Fruit fly (Drosophila melanogaster) whole organism, pupa: ENCODE measurements around the gene Srr.
A peak's percentile ranks its signal among the peaks of the same experiment; 100 is the strongest.

ENCODE experiments used
- CG10348 ChIP-seq: fragments of 200-800 bp; sonication (Bioruptor generic); IDR thresholded peaks from 2 replicates; pipeline ENCODE4 v1.3.6; 2022; ENCODE audit warnings: missing biosample characterization, missing genetic modification characterization
- CG12605 ChIP-seq: fragments of 200-800 bp; sonication (Bioruptor generic); IDR thresholded peaks from 2 replicates; pipeline ENCODE4 v1.3.6; 2022; ENCODE audit warnings: missing biosample characterization, missing genetic modification characterization
- CG13204 ChIP-seq: fragments of 200-800 bp; sonication (Bioruptor generic); optimal IDR thresholded peaks from 2 replicates; lab custom pipeline; 2018; ENCODE audit warnings: missing biosample characterization, mild to moderate bottlenecking, missing genetic modification characterization, moderate library complexity
- CG14655 ChIP-seq: fragments of 200-800 bp; sonication (Bioruptor generic); optimal IDR thresholded peaks from 3 replicates; lab custom pipeline; 2017; ENCODE audit warnings: mild to moderate bottlenecking, missing biosample characterization, missing genetic modification reagents, missing genetic modification characterization
- CG15710 ChIP-seq: fragments of 200-800 bp; sonication (Bioruptor generic); optimal IDR thresholded peaks from 2 replicates; lab custom pipeline; 2018; ENCODE audit warnings: missing biosample characterization, mild to moderate bottlenecking, missing genetic modification characterization, moderate library complexity
- CG17806 ChIP-seq: fragments of 200-800 bp; sonication (Bioruptor generic); optimal IDR thresholded peaks from 2 replicates; lab custom pipeline; 2018; ENCODE audit warnings: missing biosample characterization, mild to moderate bottlenecking, missing genetic modification characterization, moderate library complexity
- CG32121 ChIP-seq: fragments of 200-800 bp; sonication (Bioruptor generic); IDR thresholded peaks from 2 replicates; pipeline ENCODE4 v1.3.6; 2022; ENCODE audit warnings: missing biosample characterization, missing genetic modification characterization
- CG34367 ChIP-seq: fragments of 200-800 bp; sonication (Bioruptor generic); optimal IDR thresholded peaks from 2 replicates; lab custom pipeline; 2018; ENCODE audit warnings: missing biosample characterization, mild to moderate bottlenecking, missing genetic modification characterization
- CG4496 ChIP-seq: fragments of 200-800 bp; sonication (Bioruptor generic); IDR thresholded peaks from 3 replicates; pipeline ENCODE4 v1.3.6; 2022; ENCODE audit warnings: missing biosample characterization, missing genetic modification characterization
- CG8159 ChIP-seq: fragments of 200-800 bp; sonication (Bioruptor generic); optimal IDR thresholded peaks from 3 replicates; lab custom pipeline; 2018; ENCODE audit warnings: missing biosample characterization, mild to moderate bottlenecking, missing genetic modification characterization, moderate library complexity
- CG8301 ChIP-seq: fragments of 200-800 bp; sonication (Bioruptor generic); optimal IDR thresholded peaks from 2 replicates; lab custom pipeline; 2018; ENCODE audit warnings: missing biosample characterization, mild to moderate bottlenecking, missing genetic modification characterization
- CG9948 ChIP-seq: fragments of 200-800 bp; sonication (Bioruptor generic); optimal IDR thresholded peaks from 2 replicates; lab custom pipeline; 2018; ENCODE audit warnings: missing biosample characterization, mild to moderate bottlenecking, missing genetic modification characterization, moderate library complexity
- D1 ChIP-seq: fragments of 200-800 bp; sonication (Bioruptor generic); optimal IDR thresholded peaks from 2 replicates; lab custom pipeline; 2018; ENCODE audit warnings: missing biosample characterization, mild to moderate bottlenecking, missing genetic modification characterization, moderate library complexity
- EcR ChIP-seq: fragments of 200-800 bp; sonication (Bioruptor generic); optimal IDR thresholded peaks from 3 replicates; lab custom pipeline; 2019; ENCODE audit warnings: missing biosample characterization, missing genetic modification characterization, mild to moderate bottlenecking, moderate library complexity, missing genetic modification reagents
- Ets98B ChIP-seq: fragments of 200-800 bp; sonication (Bioruptor generic); IDR thresholded peaks from 2 replicates; pipeline ENCODE4 v1.3.6; 2022; ENCODE audit warnings: missing biosample characterization, missing genetic modification characterization
- Pif1A ChIP-seq: fragments of 200-800 bp; sonication (Bioruptor generic); optimal IDR thresholded peaks from 3 replicates; lab custom pipeline; 2016; ENCODE audit warnings: missing biosample characterization, missing genetic modification characterization
- Pif1B ChIP-seq: fragments of 200-800 bp; sonication (Bioruptor generic); optimal IDR thresholded peaks from 3 replicates; lab custom pipeline; 2016; ENCODE audit warnings: missing biosample characterization, missing genetic modification characterization
- Snoo ChIP-seq: fragments of 200-800 bp; sonication (Bioruptor generic); optimal IDR thresholded peaks from 3 replicates; lab custom pipeline; 2017; ENCODE audit warnings: missing biosample characterization, mild to moderate bottlenecking, missing genetic modification characterization, inconsistent platforms
- fd96Ca ChIP-seq: fragments of 200-800 bp; sonication (Bioruptor generic); IDR thresholded peaks from 3 replicates; pipeline ENCODE4 v1.3.6; 2022; ENCODE audit warnings: missing biosample characterization, missing genetic modification characterization
- gl ChIP-seq: fragments of 200-800 bp; sonication (Bioruptor generic); optimal IDR thresholded peaks from 2 replicates; lab custom pipeline; 2018; ENCODE audit warnings: missing biosample characterization, mild to moderate bottlenecking, missing genetic modification characterization
- rn ChIP-seq: fragments of 200-800 bp; sonication (Bioruptor generic); IDR thresholded peaks from 2 replicates; pipeline ENCODE4 v1.3.6; 2022; ENCODE audit warnings: missing biosample characterization, missing genetic modification characterization

Srr gene

dm6 chr3R:9340425-9341188, 24.6 kb upstream of the Srr start:
- TF ChIP-seq CG34367 (tag; lab: Kevin White, UChicago) (peak; percentile 79), CG13204 (GFP tag; lab: Kevin White, UChicago) (peak; percentile 44), Snoo (tag; lab: Kevin White, UChicago) (peak; percentile 84), gl (peak; percentile 65), CG15710 (peak; percentile 83), EcR (GFP tag; lab: Kevin White, UChicago) (no peak), fd96Ca (peak; percentile 74; the same call in 2 of the 3 replicates), CG8159 (peak; percentile 88), Pif1B (GFP tag; lab: Kevin White, UChicago) (peak; percentile 60), Ets98B (GFP tag; lab: Robert Waterston, UW) (peak; percentile 60), CG32121 (GFP tag; lab: Robert Waterston, UW) (peak; percentile 77), CG14655 (GFP tag; lab: Kevin White, UChicago) (peak; percentile 91), CG4496 (GFP tag; lab: Robert Waterston, UW) (peak; percentile 86), CG12605 (GFP tag; lab: Robert Waterston, UW) (peak; percentile 26; the same call in 1 of the 2 replicates), CG9948 (tag; lab: Kevin White, UChicago) (peak; percentile 82), CG8301 (peak; percentile 85), Pif1A (peak; percentile 48), D1 (peak; percentile 89), CG17806 (tag; lab: Kevin White, UChicago) (peak; percentile 76), CG10348 (GFP tag; lab: Robert Waterston, UW) (no peak), rn (GFP tag; lab: Robert Waterston, UW) (peak; percentile 35; the same call in 1 of the 2 replicates)

DNA sequence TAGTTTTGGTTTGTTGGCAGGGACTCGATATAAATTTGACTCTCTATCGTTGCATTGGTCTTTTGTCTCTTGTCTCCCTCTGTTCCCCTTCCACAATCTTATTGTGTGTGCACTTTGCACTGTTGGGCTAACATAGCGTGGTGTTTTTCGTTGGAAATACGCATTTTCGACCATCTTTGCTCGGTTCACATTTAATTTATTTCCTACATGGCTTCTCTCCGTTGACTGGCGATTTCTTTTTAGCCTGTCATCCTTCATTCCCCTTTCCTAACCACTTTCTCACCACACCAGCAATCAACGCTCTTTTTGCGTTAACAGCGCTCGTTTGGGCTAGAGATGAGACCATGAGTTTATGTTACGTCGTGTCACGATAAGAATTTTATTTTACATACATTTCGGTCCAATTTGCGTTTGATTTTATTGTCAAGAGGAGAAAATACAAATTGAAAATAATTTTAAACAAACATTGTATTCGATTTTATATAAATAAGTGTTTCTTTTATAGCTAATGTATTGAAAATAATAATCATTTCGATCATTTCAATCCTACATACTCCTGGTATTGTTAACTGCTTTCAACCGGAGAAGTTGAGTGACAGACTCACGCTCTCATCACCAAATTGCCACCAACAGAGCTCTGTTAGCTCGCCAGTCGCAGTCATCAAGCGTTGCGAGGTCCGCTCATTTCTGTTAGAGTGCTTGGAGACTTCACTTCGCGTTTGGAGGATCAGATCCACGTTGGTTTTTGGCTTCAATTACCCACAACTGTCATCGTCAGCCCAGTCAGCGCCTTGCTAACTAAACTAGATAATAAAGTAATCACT, 23.8 kb upstream of the Srr start:
- TF ChIP-seq D1, result peak; percentile 31
- peak; percentile 59 for TF ChIP-seq gl
- peak; percentile 86 for TF ChIP-seq CG15710
- peak; percentile 44 for TF ChIP-seq EcR (GFP tag; lab: Kevin White, UChicago)
- peak; percentile 74 for TF ChIP-seq CG17806 (tag; lab: Kevin White, UChicago)
- TF ChIP-seq Pif1B (GFP tag; lab: Kevin White, UChicago), result peak; percentile 82
- peak; percentile 80 for TF ChIP-seq CG4496 (GFP tag; lab: Robert Waterston, UW)
- peak; percentile 72 for TF ChIP-seq CG13204 (GFP tag; lab: Kevin White, UChicago)
- TF ChIP-seq Pif1A, result peak; percentile 80
- TF ChIP-seq CG9948 (tag; lab: Kevin White, UChicago), result peak; percentile 74
- TF ChIP-seq CG12605 (GFP tag; lab: Robert Waterston, UW), result peak; percentile 40
- TF ChIP-seq Snoo (tag; lab: Kevin White, UChicago), result peak; percentile 80
- peak; percentile 75 for TF ChIP-seq CG34367 (tag; lab: Kevin White, UChicago)
- peak; percentile 71; the same call in 1 of the 3 replicates for TF ChIP-seq fd96Ca
- peak; percentile 37; the same call in 1 of the 2 replicates for TF ChIP-seq rn (GFP tag; lab: Robert Waterston, UW)
- peak; percentile 89 for TF ChIP-seq CG8159
- TF ChIP-seq CG10348 (GFP tag; lab: Robert Waterston, UW), result no peak
- TF ChIP-seq CG32121 (GFP tag; lab: Robert Waterston, UW), result peak; percentile 56
- peak; percentile 67 for TF ChIP-seq Ets98B (GFP tag; lab: Robert Waterston, UW)
- TF ChIP-seq CG14655 (GFP tag; lab: Kevin White, UChicago), result peak; percentile 86
- peak; percentile 83 for TF ChIP-seq CG8301
- TF ChIP-seq, all 21 proteins: peak for 20

DNA sequence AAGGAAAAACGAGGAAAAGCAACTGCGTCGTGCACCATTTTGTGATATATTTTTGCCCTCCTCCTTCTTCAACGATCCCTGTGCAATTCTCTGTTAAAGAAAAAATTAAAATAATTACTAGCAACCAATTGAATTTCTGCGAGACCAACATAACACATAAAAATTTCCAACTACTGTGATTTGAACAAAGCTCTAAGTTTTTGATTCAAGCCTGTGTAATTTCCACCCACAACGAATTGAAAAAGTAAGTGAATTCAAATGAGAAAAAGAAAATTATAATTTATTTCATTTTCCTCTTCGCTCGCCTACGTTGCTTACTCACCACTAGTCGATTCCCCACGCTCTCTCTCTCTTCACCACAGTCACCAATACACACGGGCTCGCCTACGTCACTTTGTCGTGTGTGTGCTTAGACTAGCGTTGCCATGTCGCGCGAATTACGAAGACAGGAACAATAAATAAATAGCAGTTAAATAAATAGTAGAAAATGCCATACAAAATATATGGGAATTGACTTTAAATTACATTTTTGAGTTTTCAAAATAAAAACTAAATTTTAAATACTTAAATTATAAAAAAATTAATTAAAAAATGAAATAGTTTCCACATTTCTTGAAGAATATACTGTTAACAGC, 22.8 kb upstream of the Srr start:
- no peak for TF ChIP-seq CG8301
- peak; percentile 22 for TF ChIP-seq gl
- TF ChIP-seq CG9948 (tag; lab: Kevin White, UChicago), result no peak
- TF ChIP-seq Snoo (tag; lab: Kevin White, UChicago), result peak; percentile 47
- TF ChIP-seq CG34367 (tag; lab: Kevin White, UChicago), result peak; percentile 20
- TF ChIP-seq Pif1A, result peak; percentile 51
- no peak for TF ChIP-seq CG10348 (GFP tag; lab: Robert Waterston, UW)
- TF ChIP-seq CG14655 (GFP tag; lab: Kevin White, UChicago), result peak; percentile 0
- TF ChIP-seq Ets98B (GFP tag; lab: Robert Waterston, UW), result peak; percentile 44; the same call in 1 of the 2 replicates
- no peak for TF ChIP-seq CG4496 (GFP tag; lab: Robert Waterston, UW)
- no peak for TF ChIP-seq rn (GFP tag; lab: Robert Waterston, UW)
- TF ChIP-seq Pif1B (GFP tag; lab: Kevin White, UChicago), result peak; percentile 65
- TF ChIP-seq CG15710, result no peak
- peak; percentile 8 for TF ChIP-seq CG17806 (tag; lab: Kevin White, UChicago)
- TF ChIP-seq CG32121 (GFP tag; lab: Robert Waterston, UW), result peak; percentile 38; the same call in 1 of the 2 replicates
- peak; percentile 65 for TF ChIP-seq D1
- TF ChIP-seq CG12605 (GFP tag; lab: Robert Waterston, UW), result 0 out of 2 replicates have a peak, but pooled peaks have one; percentile 49
- peak; percentile 5 for TF ChIP-seq CG8159
- peak; percentile 5 for TF ChIP-seq EcR (GFP tag; lab: Kevin White, UChicago)
- no peak for TF ChIP-seq CG13204 (GFP tag; lab: Kevin White, UChicago)
- TF ChIP-seq fd96Ca, result no peak

- no peak for TF ChIP-seq CG13204 (GFP tag; lab: Kevin White, UChicago)
- no peak for TF ChIP-seq CG32121 (GFP tag; lab: Robert Waterston, UW)
- TF ChIP-seq Pif1A, result no peak
- no peak for TF ChIP-seq CG12605 (GFP tag; lab: Robert Waterston, UW)
- TF ChIP-seq Pif1B (GFP tag; lab: Kevin White, UChicago), result no peak
- TF ChIP-seq D1, result no peak
- no peak for TF ChIP-seq CG8301
- no peak for TF ChIP-seq CG8159
- TF ChIP-seq EcR (GFP tag; lab: Kevin White, UChicago), result no peak
- no peak for TF ChIP-seq CG4496 (GFP tag; lab: Robert Waterston, UW)
- TF ChIP-seq CG9948 (tag; lab: Kevin White, UChicago), result no peak
- TF ChIP-seq CG17806 (tag; lab: Kevin White, UChicago), result no peak
These were observed 22.1 kb upstream of the Srr start for dm6 chr3R:9343022-9343587.
